Fruit fly (Drosophila melanogaster) whole organism, prepupa: ENCODE data around the gene CG32563.
A peak's percentile ranks its signal among the peaks of the same experiment; 100 is the strongest.

Experiments used
- CG10631 ChIP-seq: fragments of 200-800 bp; sonication (Bioruptor generic); optimal IDR thresholded peaks from 2 replicates; lab custom pipeline; 2016; ENCODE audit warnings: missing biosample characterization, missing genetic modification characterization
- CG10669 ChIP-seq: fragments of 200-800 bp; sonication (Bioruptor generic); optimal IDR thresholded peaks from 3 replicates; lab custom pipeline; 2018; ENCODE audit warnings: missing biosample characterization, mild to moderate bottlenecking, missing genetic modification characterization, moderate library complexity
- CG11294 ChIP-seq: fragments of 200-800 bp; sonication (Bioruptor generic); IDR thresholded peaks from 2 replicates; pipeline ENCODE4 v1.3.6; 2022; ENCODE audit warnings: missing biosample characterization, missing genetic modification characterization
- CG11762 ChIP-seq: fragments of 200-800 bp; sonication (Bioruptor generic); optimal IDR thresholded peaks from 3 replicates; lab custom pipeline; 2016; ENCODE audit warnings: missing biosample characterization, missing genetic modification characterization; ENCODE audit not compliant: insufficient read depth
- CG15336 ChIP-seq: fragments of 200-800 bp; sonication (Bioruptor generic); IDR thresholded peaks from 2 replicates; pipeline ENCODE4 v1.3.6; 2022; ENCODE audit warnings: missing biosample characterization, missing genetic modification characterization
- CG16779 ChIP-seq: fragments of 200-800 bp; sonication (Bioruptor generic); optimal IDR thresholded peaks from 3 replicates; lab custom pipeline; 2017; ENCODE audit warnings: missing biosample characterization, mild to moderate bottlenecking, missing genetic modification characterization
- CG3032 ChIP-seq: fragments of 200-800 bp; optimal IDR thresholded peaks from 2 replicates; lab custom pipeline; 2019; ENCODE audit warnings: missing biosample characterization, mild to moderate bottlenecking, missing genetic modification characterization, moderate library complexity
- CG31627 ChIP-seq: fragments of 200-800 bp; sonication (Bioruptor generic); optimal IDR thresholded peaks from 3 replicates; lab custom pipeline; 2016; ENCODE audit warnings: missing biosample characterization, missing genetic modification characterization
- CG32006 ChIP-seq: fragments of 200-800 bp; sonication (Bioruptor generic); optimal IDR thresholded peaks from 3 replicates; lab custom pipeline; 2017; ENCODE audit warnings: missing biosample characterization, mild to moderate bottlenecking, missing genetic modification characterization
- CG34406 ChIP-seq: fragments of 200-800 bp; sonication (Bioruptor generic); optimal IDR thresholded peaks from 3 replicates; lab custom pipeline; 2016; ENCODE audit warnings: missing biosample characterization, missing genetic modification characterization
- CG3919 ChIP-seq: fragments of 200-800 bp; sonication (Bioruptor generic); optimal IDR thresholded peaks from 3 replicates; lab custom pipeline; 2016; ENCODE audit warnings: missing biosample characterization, missing genetic modification characterization
- CG4318 ChIP-seq: fragments of 200-800 bp; sonication (Bioruptor generic); optimal IDR thresholded peaks from 3 replicates; lab custom pipeline; 2017; ENCODE audit warnings: missing biosample characterization, mild to moderate bottlenecking, missing genetic modification characterization
- CG6163 ChIP-seq: fragments of 200-800 bp; sonication (Bioruptor generic); IDR thresholded peaks from 3 replicates; pipeline ENCODE4 v1.3.6; 2022; ENCODE audit warnings: missing biosample characterization, missing genetic modification characterization
- CG6276 ChIP-seq: fragments of 200-800 bp; sonication (Bioruptor generic); optimal IDR thresholded peaks from 2 replicates; lab custom pipeline; 2017; ENCODE audit warnings: missing biosample characterization, mild to moderate bottlenecking, missing genetic modification characterization
- CG6808 ChIP-seq: fragments of 200-800 bp; sonication (Bioruptor generic); optimal IDR thresholded peaks from 3 replicates; lab custom pipeline; 2017; ENCODE audit warnings: missing biosample characterization, missing genetic modification characterization, mild to moderate bottlenecking, moderate library complexity, missing genetic modification reagents
- CG6854 ChIP-seq: fragments of 200-800 bp; sonication (Bioruptor generic); optimal IDR thresholded peaks from 2 replicates; lab custom pipeline; 2017; ENCODE audit warnings: missing biosample characterization, mild to moderate bottlenecking, missing genetic modification characterization
- CG7368 ChIP-seq: fragments of 200-800 bp; sonication (Bioruptor generic); optimal IDR thresholded peaks from 3 replicates; lab custom pipeline; 2016; ENCODE audit warnings: missing biosample characterization, missing genetic modification characterization
- CG8119 ChIP-seq: fragments of 200-800 bp; sonication (Bioruptor generic); IDR thresholded peaks from 3 replicates; pipeline ENCODE4 v1.3.6; 2022; ENCODE audit warnings: missing biosample characterization, missing genetic modification characterization
- CG8319 ChIP-seq: fragments of 200-800 bp; sonication (Bioruptor generic); optimal IDR thresholded peaks from 3 replicates; lab custom pipeline; 2016; ENCODE audit warnings: missing biosample characterization, missing genetic modification characterization
- CG8632 ChIP-seq: fragments of 200-800 bp; sonication (Bioruptor generic); optimal IDR thresholded peaks from 3 replicates; lab custom pipeline; 2016; ENCODE audit warnings: missing biosample characterization, missing genetic modification characterization
- Eip75B ChIP-seq: fragments of 200-800 bp; sonication (Bioruptor generic); optimal IDR thresholded peaks from 3 replicates; lab custom pipeline; 2016; ENCODE audit warnings: missing biosample characterization, missing genetic modification characterization
- Eip78C ChIP-seq: fragments of 200-800 bp; sonication (Bioruptor generic); peaks from one replicate; lab custom pipeline; 2016; ENCODE audit warnings: missing biosample characterization, missing genetic modification characterization
- Eip93F ChIP-seq: fragments of 200-800 bp; sonication (Bioruptor generic); optimal IDR thresholded peaks from 2 replicates; lab custom pipeline; 2016; ENCODE audit warnings: missing biosample characterization, mild to moderate bottlenecking, missing genetic modification characterization
- Ets21C ChIP-seq: fragments of 200-800 bp; sonication (Bioruptor generic); optimal IDR thresholded peaks from 3 replicates; lab custom pipeline; 2016; ENCODE audit warnings: missing biosample characterization, missing genetic modification characterization
- Hr38 ChIP-seq: sonication (Bioruptor generic); optimal IDR thresholded peaks from 2 replicates; lab custom pipeline; 2016; ENCODE audit warnings: missing biosample characterization, missing genetic modification characterization
- Hr39 ChIP-seq: fragments of 200-800 bp; sonication (Bioruptor generic); optimal IDR thresholded peaks from 2 replicates; lab custom pipeline; 2016; ENCODE audit warnings: missing biosample characterization, missing genetic modification characterization
- Hr4 ChIP-seq: fragments of 200-800 bp; sonication (Bioruptor generic); optimal IDR thresholded peaks from 3 replicates; lab custom pipeline; 2016; ENCODE audit warnings: missing biosample characterization, missing genetic modification characterization
- Lpt ChIP-seq: fragments of 200-800 bp; sonication (Bioruptor generic); optimal IDR thresholded peaks from 3 replicates; lab custom pipeline; 2016; ENCODE audit warnings: missing biosample characterization, missing genetic modification characterization
- Met ChIP-seq: fragments of 200-800 bp; sonication (Bioruptor generic); optimal IDR thresholded peaks from 3 replicates; lab custom pipeline; 2016; ENCODE audit warnings: missing biosample characterization, missing genetic modification characterization
- Smox ChIP-seq: fragments of 200-800 bp; sonication (Bioruptor generic); optimal IDR thresholded peaks from 3 replicates; lab custom pipeline; 2016; ENCODE audit warnings: missing biosample characterization, missing genetic modification characterization
- Sox102F ChIP-seq: fragments of 200-800 bp; sonication (Bioruptor generic); optimal IDR thresholded peaks from 2 replicates; lab custom pipeline; 2016; ENCODE audit warnings: missing biosample characterization, mild to moderate bottlenecking, missing genetic modification characterization
- Sox14 ChIP-seq: fragments of 200-800 bp; sonication (Bioruptor generic); optimal IDR thresholded peaks from 3 replicates; lab custom pipeline; 2016; ENCODE audit warnings: missing biosample characterization, missing genetic modification characterization
- achi ChIP-seq: fragments of 200-800 bp; sonication (Bioruptor generic); optimal IDR thresholded peaks from 3 replicates; lab custom pipeline; 2016; ENCODE audit warnings: missing biosample characterization, missing genetic modification characterization
- acj6 ChIP-seq: fragments of 200-800 bp; sonication (Bioruptor generic); optimal IDR thresholded peaks from 3 replicates; lab custom pipeline; 2016; ENCODE audit warnings: missing biosample characterization, missing genetic modification characterization
- cyc ChIP-seq: fragments of 200-800 bp; sonication (Bioruptor generic); optimal IDR thresholded peaks from 3 replicates; lab custom pipeline; 2016; ENCODE audit warnings: missing biosample characterization, missing genetic modification characterization
- dac ChIP-seq: fragments of 200-800 bp; sonication (Bioruptor generic); optimal IDR thresholded peaks from 2 replicates; lab custom pipeline; 2017; ENCODE audit warnings: missing biosample characterization, mild to moderate bottlenecking, missing genetic modification characterization
- dsx ChIP-seq: fragments of 200-800 bp; optimal IDR thresholded peaks from 3 replicates; lab custom pipeline; 2019; ENCODE audit warnings: missing biosample characterization, mild to moderate bottlenecking, missing genetic modification characterization, moderate library complexity; ENCODE audit not compliant: poor library complexity, severe bottlenecking
- eg ChIP-seq: fragments of 200-800 bp; sonication (Bioruptor generic); IDR thresholded peaks from 3 replicates; pipeline ENCODE4 v1.3.6; 2022; ENCODE audit warnings: missing biosample characterization, missing genetic modification characterization
- esn ChIP-seq: fragments of 200-800 bp; sonication (Bioruptor generic); optimal IDR thresholded peaks from 2 replicates; lab custom pipeline; 2016; ENCODE audit warnings: missing biosample characterization, mild to moderate bottlenecking, missing genetic modification characterization, moderate library complexity
- lz ChIP-seq: fragments of 200-800 bp; sonication (Bioruptor generic); optimal IDR thresholded peaks from 3 replicates; lab custom pipeline; 2016; ENCODE audit warnings: missing biosample characterization, missing genetic modification characterization
- net ChIP-seq: fragments of 200-800 bp; sonication (Bioruptor generic); optimal IDR thresholded peaks from 3 replicates; lab custom pipeline; 2016; ENCODE audit warnings: missing biosample characterization, missing genetic modification characterization
- pdm3 ChIP-seq: fragments of 200-800 bp; sonication (Bioruptor generic); optimal IDR thresholded peaks from 3 replicates; lab custom pipeline; 2016; ENCODE audit warnings: missing biosample characterization, missing genetic modification characterization
- salr ChIP-seq, 2 experiments: fragments of 200-800 bp; sonication (Bioruptor generic); optimal IDR thresholded peaks; 3 replicates each; lab custom pipeline; 2016 to 2018; ENCODE audit warnings: missing biosample characterization in 2 of 2, missing genetic modification characterization in 2 of 2, mild to moderate bottlenecking in 1 of 2
- spab ChIP-seq: fragments of 200-800 bp; sonication (Bioruptor generic); optimal IDR thresholded peaks from 2 replicates; lab custom pipeline; 2017; ENCODE audit warnings: missing biosample characterization, mild to moderate bottlenecking, missing genetic modification characterization, missing genetic modification reagents
- ss ChIP-seq, 2 experiments: fragments of 200-800 bp; sonication (Bioruptor generic); optimal IDR thresholded peaks; 2 replicates in 1 of 2; 3 replicates in 1 of 2; lab custom pipeline; 2017 to 2018; ENCODE audit warnings: mild to moderate bottlenecking in 2 of 2, missing biosample characterization in 2 of 2, missing genetic modification characterization in 2 of 2, moderate library complexity in 1 of 2
- svp ChIP-seq: fragments of 200-800 bp; sonication (Bioruptor generic); peaks from one replicate; lab custom pipeline; 2016; ENCODE audit warnings: missing biosample characterization, missing genetic modification characterization
- topi ChIP-seq: fragments of 200-800 bp; sonication (Bioruptor generic); optimal IDR thresholded peaks from 3 replicates; lab custom pipeline; 2016; ENCODE audit warnings: missing biosample characterization, missing genetic modification characterization
- vri ChIP-seq: fragments of 200-800 bp; sonication (Bioruptor generic); optimal IDR thresholded peaks from 3 replicates; lab custom pipeline; 2016; ENCODE audit warnings: missing biosample characterization, mild to moderate bottlenecking, missing genetic modification characterization

Gene CG32563

DNA sequence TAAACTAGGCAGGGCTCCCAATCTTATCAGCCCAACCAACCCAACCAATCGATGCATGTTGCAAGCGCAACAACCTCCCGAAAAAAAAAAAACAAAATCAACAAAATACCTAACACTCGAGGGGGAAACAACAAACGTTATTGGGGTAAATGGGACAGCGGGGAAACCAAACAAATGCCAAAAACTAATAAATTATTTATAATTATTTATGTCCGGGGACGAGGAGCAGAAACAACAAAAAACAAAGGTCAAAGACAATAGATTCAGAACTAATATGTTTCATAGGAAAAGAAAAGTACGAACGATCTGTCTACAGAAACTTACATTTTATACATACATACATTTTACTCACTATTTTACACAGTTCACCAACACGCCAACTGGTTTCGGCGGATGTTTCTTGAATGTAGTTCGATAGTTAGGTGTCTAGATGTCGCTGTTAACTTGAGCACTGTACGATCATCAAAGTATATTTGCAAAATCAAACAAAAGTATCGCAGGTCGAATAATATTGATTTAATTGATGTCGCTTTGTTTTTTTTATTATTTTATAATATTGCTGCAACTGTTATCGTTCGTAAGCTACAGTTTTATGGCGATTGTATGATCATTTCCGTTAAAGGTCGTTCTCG lies 32.6 kb upstream of the CG32563 start (continued):
- TF ChIP-seq CG16779 (tag; lab: Kevin White, UChicago) (no peak), CG11762 (GFP tag; lab: Kevin White, UChicago) (no peak), CG6808 (GFP tag; lab: Kevin White, UChicago) (no peak), CG32006 (GFP tag; lab: Kevin White, UChicago) (no peak), Sox102F (GFP tag; lab: Kevin White, UChicago) (no peak), Ets21C (peak; percentile 11), CG3919 (GFP tag; lab: Kevin White, UChicago) (no peak), Hr38 (no peak), CG3032 (tag; lab: Kevin White, UChicago) (no peak), cyc (GFP tag; lab: Kevin White, UChicago) (peak; percentile 41), lz (GFP tag; lab: Kevin White, UChicago) (peak; percentile 56), spab (GFP tag; lab: Kevin White, UChicago) (no peak), Hr39 (GFP tag; lab: Kevin White, UChicago) (peak; percentile 53), CG8119 (GFP tag; lab: Robert Waterston, UW) (no peak), salr (GFP tag; optimal IDR thresholded peaks at IDR 0.05; lab: Kevin White, UChicago) (no peak), Eip93F (GFP tag; lab: Kevin White, UChicago) (no peak), vri (no peak), Smox (peak; percentile 19), CG8632 (GFP tag; lab: Kevin White, UChicago) (no peak), eg (GFP tag; lab: Robert Waterston, UW) (no peak), CG7368 (GFP tag; lab: Kevin White, UChicago) (no peak), acj6 (GFP tag; lab: Kevin White, UChicago) (peak; percentile 28)

DNA sequence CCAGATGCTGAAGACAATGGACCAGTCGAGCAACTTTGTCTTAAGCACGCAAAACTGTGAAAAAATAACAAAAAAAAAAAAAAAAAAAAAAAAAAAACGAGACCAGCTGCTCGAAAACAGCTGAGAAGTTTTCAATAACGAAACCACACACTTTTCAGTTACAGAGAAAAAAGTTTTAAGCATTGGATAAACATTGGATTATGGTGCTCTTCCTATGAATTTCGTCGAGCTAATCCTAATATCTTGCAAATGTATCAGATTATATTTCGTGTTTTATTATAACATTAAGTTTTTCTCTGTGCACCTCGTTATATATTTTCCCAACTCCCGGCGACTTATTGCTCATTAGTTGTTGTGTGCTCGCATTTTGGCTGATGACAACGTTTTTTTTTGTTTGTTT lies 31.7 kb upstream of the CG32563 start:
- TF ChIP-seq dsx (GFP tag; lab: Kevin White, UChicago): no peak
- no peak for TF ChIP-seq CG8319 (GFP tag; lab: Kevin White, UChicago)
- peak; percentile 48 for TF ChIP-seq cyc (GFP tag; lab: Kevin White, UChicago)
- peak; percentile 49 for TF ChIP-seq pdm3
- TF ChIP-seq CG6163 (GFP tag; lab: Robert Waterston, UW): peak; percentile 74
- TF ChIP-seq CG10631 (GFP tag; lab: Kevin White, UChicago): peak; percentile 31
- peak; percentile 35 for TF ChIP-seq Sox14 (GFP tag; lab: Kevin White, UChicago)
- peak; percentile 31 for TF ChIP-seq lz (GFP tag; lab: Kevin White, UChicago)
- peak; percentile 28 for TF ChIP-seq dac
- peak; percentile 15 for TF ChIP-seq CG31627
- TF ChIP-seq Hr39 (GFP tag; lab: Kevin White, UChicago): peak; percentile 25
- TF ChIP-seq svp (GFP tag; lab: Kevin White, UChicago): peak; percentile 46
- no peak for TF ChIP-seq CG16779 (tag; lab: Kevin White, UChicago)
- peak; percentile 69 for TF ChIP-seq topi (GFP tag; lab: Kevin White, UChicago)
- peak; percentile 22 for TF ChIP-seq CG3919 (GFP tag; lab: Kevin White, UChicago)
- peak; percentile 12 for TF ChIP-seq acj6 (GFP tag; lab: Kevin White, UChicago)
- TF ChIP-seq CG6276 (GFP tag; lab: Kevin White, UChicago): peak; percentile 22
- TF ChIP-seq Hr4 (GFP tag; lab: Kevin White, UChicago): peak; percentile 62
- TF ChIP-seq Eip78C (GFP tag; lab: Kevin White, UChicago): peak; percentile 50
- no peak for TF ChIP-seq CG10669
- TF ChIP-seq CG15336 (GFP tag; lab: Robert Waterston, UW): peak; percentile 79
- 0 out of 2 replicates have a peak, but pooled peaks have one; percentile 16 for TF ChIP-seq CG11294 (GFP tag; lab: Robert Waterston, UW)
- TF ChIP-seq net (GFP tag; lab: Kevin White, UChicago): peak; percentile 58
- TF ChIP-seq Met (GFP tag; lab: Kevin White, UChicago): peak; percentile 32
- TF ChIP-seq salr (GFP tag; optimal IDR thresholded peaks at IDR 0.05; lab: Kevin White, UChicago): peak in 1 of 2 experiments; percentile 24
- no peak for TF ChIP-seq CG6854 (GFP tag; lab: Kevin White, UChicago)
- TF ChIP-seq Hr38: no peak
- peak; percentile 66 for TF ChIP-seq Lpt
- TF ChIP-seq ss (GFP tag; optimal IDR thresholded peaks at IDR 0.05; lab: Kevin White, UChicago): peak in 1 of 2 experiments; percentile 5
- TF ChIP-seq Sox102F (GFP tag; lab: Kevin White, UChicago): peak; percentile 13
- TF ChIP-seq CG4318 (GFP tag; lab: Kevin White, UChicago): peak; percentile 37
- TF ChIP-seq CG6808 (GFP tag; lab: Kevin White, UChicago): no peak
- peak; percentile 18 for TF ChIP-seq esn (GFP tag; lab: Kevin White, UChicago)
- peak; percentile 61 for TF ChIP-seq CG32006 (GFP tag; lab: Kevin White, UChicago)
- peak; percentile 37 for TF ChIP-seq achi (GFP tag; lab: Kevin White, UChicago)
- TF ChIP-seq vri: no peak
- peak; percentile 1 for TF ChIP-seq CG34406 (GFP tag; lab: Kevin White, UChicago)
- peak; percentile 10 for TF ChIP-seq Eip75B
